Worm (Caenorhabditis elegans) whole organism, L1 larva: Measurements from ENCODE around the gene K06B4.4.

Experiments used
- C16A3.4 ChIP-seq: fragments of 150-350 bp; optimal IDR thresholded peaks from 2 replicates; lab custom pipeline; 2014; ENCODE audit warnings: missing biosample characterization, missing genetic modification characterization
- blmp-1 ChIP-seq: fragments of 150-350 bp; optimal IDR thresholded peaks from 2 replicates; lab custom pipeline; 2014; ENCODE audit warnings: missing biosample characterization, missing genetic modification characterization
- elt-2 ChIP-seq: sonication (generic microtip); optimal IDR thresholded peaks from 2 replicates; lab custom pipeline; 2016; ENCODE audit warnings: missing genetic modification characterization, mild to moderate bottlenecking, inconsistent platforms, missing compliant biosample characterization, missing genetic modification reagents
- elt-3 ChIP-seq, 6 experiments: fragments of 150-350 bp in 1 of 6; sonication (generic microtip); optimal IDR thresholded peaks; 2 replicates each; lab custom pipeline; 2017 to 2018; ENCODE audit warnings: missing biosample characterization in 6 of 6, missing genetic modification characterization in 6 of 6, inconsistent platforms in 1 of 6
- lin-13 ChIP-seq: fragments of 150-350 bp; optimal IDR thresholded peaks from 2 replicates; lab custom pipeline; 2014; ENCODE audit warnings: missing biosample characterization, missing genetic modification reagents, missing genetic modification characterization
- mdl-1 ChIP-seq, 2 experiments: fragments of 150-350 bp; optimal IDR thresholded peaks; 2 replicates each; lab custom pipeline; 2014 to 2017; ENCODE audit warnings: missing biosample characterization in 2 of 2, missing genetic modification characterization in 2 of 2, inconsistent platforms in 1 of 2
- nhr-12 ChIP-seq: sonication (generic microtip); optimal IDR thresholded peaks from 2 replicates; lab custom pipeline; 2017; ENCODE audit warnings: missing biosample characterization, missing genetic modification characterization
- nhr-19 ChIP-seq: fragments of 200-800 bp; sonication (Bioruptor generic); conservative IDR thresholded peaks from 2 replicates; pipeline ENCODE4 v1.3.6; 2022; ENCODE audit warnings: missing genetic modification characterization, missing compliant biosample characterization
- nhr-71 ChIP-seq: sonication (generic microtip); optimal IDR thresholded peaks from 2 replicates; lab custom pipeline; 2016; ENCODE audit warnings: mild to moderate bottlenecking, missing genetic modification characterization, moderate library complexity, missing compliant biosample characterization
- nhr-77 ChIP-seq: fragments of 150-350 bp; optimal IDR thresholded peaks from 2 replicates; lab custom pipeline; 2014; ENCODE audit warnings: missing biosample characterization, missing genetic modification characterization
- pqm-1 ChIP-seq: sonication (generic microtip); optimal IDR thresholded peaks from 3 replicates; lab custom pipeline; 2017; ENCODE audit warnings: missing biosample characterization, missing genetic modification characterization
- snpc-4 ChIP-seq: fragments of 150-350 bp; optimal IDR thresholded peaks from 2 replicates; lab custom pipeline; 2014; ENCODE audit warnings: missing biosample characterization, missing genetic modification characterization

DNA sequence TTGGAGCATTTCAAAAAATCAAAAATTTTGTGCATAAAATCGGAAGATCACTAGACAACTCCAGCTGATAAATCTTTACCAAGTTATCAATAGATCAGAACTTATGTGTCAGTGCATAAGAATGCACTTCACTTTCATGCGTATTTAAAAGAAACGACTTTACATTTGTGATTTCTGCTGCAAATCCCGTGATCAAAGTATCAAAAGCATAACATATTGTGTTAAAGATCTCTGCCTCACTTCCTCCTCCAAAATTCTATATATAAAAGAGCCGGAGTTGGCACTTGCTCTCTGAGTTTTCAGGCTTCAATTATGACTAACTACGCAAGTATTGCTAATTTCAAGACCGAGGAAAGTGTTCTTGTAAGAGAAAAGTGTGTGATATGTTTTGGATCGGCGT is 24.7 kb downstream of the K06B4.4 start, which contains the start of gene nhr-198:
- TF ChIP-seq mdl-1 (tag; optimal IDR thresholded peaks at IDR 0.05; lab: Kevin White, UChicago) (no peak), nhr-19 (GFP tag; lab: Robert Waterston, UW) (no peak), nhr-12 (tag; lab: Kevin White, UChicago) (no peak), C16A3.4 (tag; lab: Kevin White, UChicago) (no peak), blmp-1 (tag; lab: Kevin White, UChicago) (no peak), nhr-71 (tag; lab: Kevin White, UChicago) (peak; percentile 29), nhr-77 (tag; lab: Kevin White, UChicago) (no peak), pqm-1 (tag; lab: Kevin White, UChicago) (no peak), elt-2 (tag; lab: Kevin White, UChicago) (no peak), lin-13 (GFP tag; lab: Kevin White, UChicago) (no peak), snpc-4 (no peak), elt-3 (tag; optimal IDR thresholded peaks at IDR 0.05; lab: Kevin White, UChicago) (no peak)
